Fruit fly (Drosophila melanogaster) whole organism, embryonic: ENCODE results near the gene CG34289.
A peak's percentile ranks its signal among the peaks of the same experiment; 100 is the strongest.

ENCODE experiments used
- Aef1 ChIP-seq: fragments of 200-800 bp; sonication (Bioruptor generic); IDR thresholded peaks from 3 replicates; pipeline ENCODE4 v1.3.6; 2022; ENCODE audit warnings: missing biosample characterization, missing genetic modification characterization
- B-H2 ChIP-seq: fragments of 200-800 bp; sonication (Bioruptor generic); optimal IDR thresholded peaks from 2 replicates; lab custom pipeline; 2018; ENCODE audit warnings: missing biosample characterization, mild to moderate bottlenecking, missing genetic modification characterization
- CG11723 ChIP-seq: fragments of 200-800 bp; sonication (Bioruptor generic); optimal IDR thresholded peaks from 2 replicates; lab custom pipeline; 2017; ENCODE audit warnings: missing biosample characterization, mild to moderate bottlenecking, missing genetic modification characterization
- CG1233 ChIP-seq: fragments of 200-800 bp; sonication (Bioruptor generic); optimal IDR thresholded peaks from 4 replicates; lab custom pipeline; 2018; ENCODE audit warnings: missing biosample characterization, mild to moderate bottlenecking, missing genetic modification characterization
- CG12942 ChIP-seq: fragments of 200-800 bp; sonication (Bioruptor generic); optimal IDR thresholded peaks from 3 replicates; lab custom pipeline; 2016; ENCODE audit warnings: missing biosample characterization, missing genetic modification characterization
- CG13624 ChIP-seq: fragments of 200-800 bp; sonication (Bioruptor generic); optimal IDR thresholded peaks from 2 replicates; lab custom pipeline; 2016; ENCODE audit warnings: missing biosample characterization, missing genetic modification characterization
- CG17361 ChIP-seq: fragments of 200-800 bp; sonication (Bioruptor generic); IDR thresholded peaks from 3 replicates; pipeline ENCODE4 v1.3.6; 2022; ENCODE audit warnings: missing biosample characterization, missing genetic modification characterization
- CG18476 ChIP-seq: fragments of 200-800 bp; sonication (Bioruptor generic); optimal IDR thresholded peaks from 2 replicates; lab custom pipeline; 2016; ENCODE audit warnings: missing biosample characterization, mild to moderate bottlenecking, missing genetic modification characterization
- CG18764 ChIP-seq: fragments of 200-800 bp; sonication (Bioruptor generic); optimal IDR thresholded peaks from 3 replicates; lab custom pipeline; 2016; ENCODE audit warnings: missing biosample characterization, missing genetic modification characterization
- CG3847 ChIP-seq: fragments of 200-800 bp; sonication (Bioruptor generic); IDR thresholded peaks from 2 replicates; pipeline ENCODE4 v1.3.6; 2022; ENCODE audit warnings: missing biosample characterization, missing genetic modification characterization
- CG6272 ChIP-seq: fragments of 200-800 bp; sonication (Bioruptor generic); IDR thresholded peaks from 2 replicates; pipeline ENCODE4 v1.3.6; 2022; ENCODE audit warnings: missing biosample characterization, missing genetic modification characterization
- CG7556 ChIP-seq: fragments of 200-800 bp; sonication (Bioruptor generic); optimal IDR thresholded peaks from 2 replicates; lab custom pipeline; 2017; ENCODE audit warnings: missing biosample characterization, mild to moderate bottlenecking, missing genetic modification characterization
- CG9727 ChIP-seq: fragments of 200-800 bp; sonication (Bioruptor generic); optimal IDR thresholded peaks from 3 replicates; lab custom pipeline; 2017; ENCODE audit warnings: missing biosample characterization, mild to moderate bottlenecking, missing genetic modification characterization
- CG9876 ChIP-seq: fragments of 200-800 bp; sonication (Bioruptor generic); optimal IDR thresholded peaks from 2 replicates; lab custom pipeline; 2016; ENCODE audit warnings: missing biosample characterization, missing genetic modification characterization
- CoRest ChIP-seq: fragments of 200-800 bp; sonication (Bioruptor generic); optimal IDR thresholded peaks from 3 replicates; lab custom pipeline; 2018; ENCODE audit warnings: missing biosample characterization, mild to moderate bottlenecking, missing genetic modification characterization, moderate library complexity
- Doc3 ChIP-seq: fragments of 200-800 bp; sonication (Bioruptor generic); IDR thresholded peaks from 3 replicates; pipeline ENCODE4 v1.3.6; 2022; ENCODE audit warnings: missing biosample characterization, missing genetic modification characterization; ENCODE audit not compliant: partially characterized antibody
- E2f2 ChIP-seq: fragments of 200-800 bp; sonication (Bioruptor generic); IDR thresholded peaks from 2 replicates; pipeline ENCODE4 v1.3.6; 2022; ENCODE audit warnings: missing biosample characterization, missing genetic modification characterization
- Ets65A ChIP-seq: fragments of 200-800 bp; sonication (Bioruptor generic); peaks from one replicate; lab custom pipeline; 2016; ENCODE audit warnings: missing biosample characterization, missing genetic modification characterization
- H15 ChIP-seq: fragments of 200-800 bp; sonication (Bioruptor generic); IDR thresholded peaks from 3 replicates; pipeline ENCODE4 v1.3.6; 2022; ENCODE audit warnings: missing biosample characterization, missing genetic modification characterization
- MTF-1 ChIP-seq: fragments of 200-800 bp; sonication (Bioruptor generic); optimal IDR thresholded peaks from 2 replicates; lab custom pipeline; 2018; ENCODE audit warnings: missing biosample characterization, mild to moderate bottlenecking, missing genetic modification characterization, borderline replicate concordance
- Meics ChIP-seq: fragments of 200-800 bp; sonication (Bioruptor generic); optimal IDR thresholded peaks from 2 replicates; lab custom pipeline; 2017; ENCODE audit warnings: missing biosample characterization, mild to moderate bottlenecking, missing genetic modification characterization
- Mrtf ChIP-seq: fragments of 200-800 bp; sonication (Bioruptor generic); IDR thresholded peaks from 3 replicates; pipeline ENCODE4 v1.3.6; 2022; ENCODE audit warnings: missing biosample characterization, missing genetic modification characterization
- NK7.1 ChIP-seq: fragments of 200-800 bp; sonication (Bioruptor generic); optimal IDR thresholded peaks from 3 replicates; lab custom pipeline; 2016; ENCODE audit warnings: missing biosample characterization, missing genetic modification characterization
- Scr ChIP-seq: fragments of 200-800 bp; sonication (Bioruptor generic); IDR thresholded peaks from 2 replicates; pipeline ENCODE4 v1.3.6; 2022; ENCODE audit warnings: missing biosample characterization, missing genetic modification characterization; ENCODE audit not compliant: partially characterized antibody
- Xbp1 ChIP-seq: fragments of 200-800 bp; sonication (Bioruptor generic); optimal IDR thresholded peaks from 3 replicates; lab custom pipeline; 2016; ENCODE audit warnings: missing biosample characterization, mild to moderate bottlenecking, missing genetic modification characterization
- ab ChIP-seq: fragments of 200-800 bp; sonication (Bioruptor generic); optimal IDR thresholded peaks from 2 replicates; lab custom pipeline; 2016; ENCODE audit warnings: missing biosample characterization, missing genetic modification characterization
- amos ChIP-seq: fragments of 200-800 bp; sonication (Bioruptor generic); IDR thresholded peaks from 2 replicates; pipeline ENCODE4 v1.3.6; 2022; ENCODE audit warnings: missing biosample characterization, missing genetic modification characterization; ENCODE audit not compliant: partially characterized antibody
- bbx ChIP-seq: fragments of 200-800 bp; sonication (Bioruptor generic); IDR thresholded peaks from 2 replicates; pipeline ENCODE4 v1.3.6; 2022; ENCODE audit warnings: missing biosample characterization, missing genetic modification characterization; ENCODE audit not compliant: partially characterized antibody
- br ChIP-seq: fragments of >200 bp; optimal IDR thresholded peaks from 2 replicates; lab custom pipeline; 2017
- ci ChIP-seq: fragments of 200-800 bp; sonication (Bioruptor generic); IDR thresholded peaks from 3 replicates; pipeline ENCODE4 v1.3.6; 2022; ENCODE audit warnings: missing biosample characterization, missing genetic modification characterization
- dan ChIP-seq: fragments of 200-800 bp; sonication (Bioruptor generic); IDR thresholded peaks from 2 replicates; pipeline ENCODE4 v1.3.6; 2022; ENCODE audit warnings: missing biosample characterization, missing genetic modification characterization
- dimm ChIP-seq: fragments of 200-800 bp; sonication (Bioruptor generic); IDR thresholded peaks from 2 replicates; pipeline ENCODE4 v1.3.6; 2022; ENCODE audit warnings: missing biosample characterization, missing genetic modification characterization
- disco-r ChIP-seq: fragments of 200-800 bp; sonication (Bioruptor generic); optimal IDR thresholded peaks from 2 replicates; lab custom pipeline; 2016; ENCODE audit warnings: missing biosample characterization, missing genetic modification characterization
- esg ChIP-seq: fragments of 200-800 bp; sonication (Bioruptor generic); conservative IDR thresholded peaks from 2 replicates; pipeline ENCODE4 v1.3.6; 2022; ENCODE audit warnings: missing biosample characterization, missing genetic modification characterization
- ftz-f1 ChIP-seq: fragments of 200-800 bp; sonication (Bioruptor generic); optimal IDR thresholded peaks from 2 replicates; lab custom pipeline; 2016; ENCODE audit warnings: missing biosample characterization, missing genetic modification characterization
- fu2 ChIP-seq: fragments of 200-800 bp; sonication (Bioruptor generic); optimal IDR thresholded peaks from 2 replicates; lab custom pipeline; 2016; ENCODE audit warnings: missing biosample characterization, missing genetic modification characterization
- gcm2 ChIP-seq: fragments of 200-800 bp; sonication (Bioruptor generic); optimal IDR thresholded peaks from 2 replicates; lab custom pipeline; 2016; ENCODE audit warnings: missing biosample characterization, missing genetic modification characterization
- gfzf ChIP-seq: fragments of 200-800 bp; sonication (Bioruptor generic); optimal IDR thresholded peaks from 2 replicates; lab custom pipeline; 2016; ENCODE audit warnings: missing biosample characterization, mild to moderate bottlenecking, missing genetic modification characterization, moderate library complexity
- grn ChIP-seq: fragments of 200-800 bp; sonication (Bioruptor generic); optimal IDR thresholded peaks from 3 replicates; lab custom pipeline; 2017; ENCODE audit warnings: missing biosample characterization, missing genetic modification characterization
- inv ChIP-seq: fragments of 200-800 bp; sonication (Bioruptor generic); IDR thresholded peaks from 2 replicates; pipeline ENCODE4 v1.3.6; 2022; ENCODE audit warnings: missing biosample characterization, missing genetic modification characterization; ENCODE audit not compliant: partially characterized antibody
- jumu ChIP-seq: fragments of 200-800 bp; sonication (Bioruptor generic); optimal IDR thresholded peaks from 3 replicates; lab custom pipeline; 2016; ENCODE audit warnings: missing biosample characterization, missing genetic modification characterization
- prd ChIP-seq, 3 experiments: fragments of >200 bp in 2 of 3; fragments of 200-800 bp in 1 of 3; sonication (Bioruptor generic) in 1 of 3; optimal IDR thresholded peaks in 2 of 3; IDR thresholded peaks in 1 of 3; 2 replicates in 2 of 3; 3 replicates in 1 of 3; pipeline versions ENCODE4 v1.3.6 to Lab custom; 2017 to 2022; ENCODE audit warnings: missing biosample characterization in 1 of 3, missing genetic modification characterization in 1 of 3
- sr ChIP-seq: fragments of 200-800 bp; sonication (Bioruptor generic); IDR thresholded peaks from 3 replicates; pipeline ENCODE4 v1.3.6; 2022; ENCODE audit warnings: missing biosample characterization, missing genetic modification characterization
- tin ChIP-seq: fragments of 200-800 bp; sonication (Bioruptor generic); optimal IDR thresholded peaks from 3 replicates; lab custom pipeline; 2016; ENCODE audit warnings: missing biosample characterization, missing genetic modification characterization
- trem ChIP-seq: fragments of 200-800 bp; optimal IDR thresholded peaks from 3 replicates; lab custom pipeline; 2019; ENCODE audit warnings: missing biosample characterization, mild to moderate bottlenecking, missing genetic modification characterization, moderate library complexity
- ttk ChIP-seq: fragments of 200-800 bp; sonication (Bioruptor generic); IDR thresholded peaks from 2 replicates; pipeline ENCODE4 v2.1.2; 2022; ENCODE audit warnings: missing biosample characterization, missing genetic modification characterization
- wdn ChIP-seq: fragments of 200-800 bp; sonication (Bioruptor generic); IDR thresholded peaks from 2 replicates; pipeline ENCODE4 v1.3.6; 2022; ENCODE audit warnings: missing biosample characterization, missing genetic modification characterization

Gene CG34289

dm6 chr3R:23522296-23522695, 15.0 kb upstream of the CG34289 start (continued):
- TF ChIP-seq H15 (GFP tag; lab: Robert Waterston, UW), result no peak
- TF ChIP-seq gcm2 (GFP tag; lab: Kevin White, UChicago), result no peak
- TF ChIP-seq Scr (GFP tag; lab: Robert Waterston, UW), result no peak
- no peak for TF ChIP-seq B-H2
- no peak for TF ChIP-seq grn
- no peak for TF ChIP-seq Mrtf (GFP tag; lab: Robert Waterston, UW)
- TF ChIP-seq CG9876 (GFP tag; lab: Kevin White, UChicago), result no peak
- TF ChIP-seq amos, result peak; percentile 68
- no peak for TF ChIP-seq Doc3
- no peak for TF ChIP-seq CG7556 (GFP tag; lab: Kevin White, UChicago)
- TF ChIP-seq sr (GFP tag; lab: Robert Waterston, UW), result no peak
- TF ChIP-seq fu2 (GFP tag; lab: Kevin White, UChicago), result no peak
- no peak for TF ChIP-seq E2f2
- no peak for TF ChIP-seq CG18476 (GFP tag; lab: Kevin White, UChicago)
- no peak for TF ChIP-seq bbx (GFP tag; lab: Robert Waterston, UW)
- TF ChIP-seq CG11723, result no peak
- no peak for TF ChIP-seq CG18764
- TF ChIP-seq esg, result no peak
- no peak for TF ChIP-seq Aef1
- no peak for TF ChIP-seq trem (tag; lab: Kevin White, UChicago)
- TF ChIP-seq dan (GFP tag; lab: Robert Waterston, UW), result no peak
- TF ChIP-seq MTF-1 (GFP tag; lab: Kevin White, UChicago), result no peak
- TF ChIP-seq Xbp1 (GFP tag; lab: Kevin White, UChicago), result no peak
- TF ChIP-seq jumu (GFP tag; lab: Kevin White, UChicago), result no peak
- peak; percentile 3 for TF ChIP-seq CoRest (tag; lab: Kevin White, UChicago)
- TF ChIP-seq CG3847, result no peak
- TF ChIP-seq CG1233 (GFP tag; lab: Kevin White, UChicago), result no peak

dm6 chr3R:23521483-23521882, 14.2 kb upstream of the CG34289 start, which contains the start of gene CG10177:
TSS of gene CG10177 (minus strand) at chr3R:23521583.
- TF ChIP-seq CG17361 (no peak), ci (no peak), Ets65A (no peak), br (lab: Kevin White, UChicago) (no peak), disco-r (GFP tag; lab: Kevin White, UChicago) (no peak)

dm6 chr3R:23519395-23520101, 12.3 kb upstream of the CG34289 start, which contains the start of gene Irk2:
TSS of gene Irk2 (minus strand) at chr3R:23519445.
- no peak for TF ChIP-seq wdn (GFP tag; lab: Robert Waterston, UW)
- peak; percentile 68 for TF ChIP-seq Ets65A

DNA sequence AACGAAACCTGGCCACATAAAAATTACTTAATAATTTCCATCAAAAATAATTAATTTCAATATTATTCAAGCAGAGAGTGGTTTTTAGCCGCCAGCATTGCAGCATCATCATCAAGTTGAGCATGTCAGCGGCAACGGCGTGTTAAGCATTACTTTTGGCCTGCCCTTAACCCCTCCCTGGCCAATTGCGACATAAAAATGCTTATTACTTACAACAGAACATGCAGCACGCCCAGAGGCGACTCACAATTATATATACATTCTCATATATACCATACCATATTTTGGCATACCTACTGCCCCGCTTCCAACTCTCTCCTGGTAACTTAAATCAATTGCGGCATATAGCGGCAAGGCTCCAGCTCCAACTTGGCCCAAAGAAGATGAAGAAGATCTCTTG, 4.1 kb upstream of the CG34289 start:
- TF ChIP-seq tin (GFP tag; lab: Kevin White, UChicago) (no peak), CG9727 (GFP tag; lab: Kevin White, UChicago) (no peak), ab (no peak), CG13624 (GFP tag; lab: Kevin White, UChicago) (no peak), Meics (GFP tag; lab: Kevin White, UChicago) (no peak), dimm (GFP tag; lab: Robert Waterston, UW) (no peak), CG17361 (no peak), CG6272 (no peak), CG18476 (GFP tag; lab: Kevin White, UChicago) (no peak), ttk (GFP tag; lab: Robert Waterston, UW) (no peak), NK7.1 (GFP tag; lab: Kevin White, UChicago) (no peak), gfzf (GFP tag; lab: Kevin White, UChicago) (no peak), CG12942 (GFP tag; lab: Kevin White, UChicago) (no peak), prd (optimal IDR thresholded peaks at IDR 0.05; lab: Kevin White, UChicago) (no peak), prd (GFP tag; IDR thresholded peaks at IDR 0.05; lab: Robert Waterston, UW) (no peak), ftz-f1 (no peak), inv (no peak)
